Fruit fly (Drosophila melanogaster) whole organism, embryonic: ENCODE results near the gene CG13002.
A peak's percentile ranks its signal among the peaks of the same experiment; 100 is the strongest.

Source experiments
- Abd-B ChIP-seq: fragments of 200-800 bp; sonication (Bioruptor generic); optimal IDR thresholded peaks from 2 replicates; lab custom pipeline; 2018; ENCODE audit warnings: missing biosample characterization, mild to moderate bottlenecking, missing genetic modification characterization, moderate library complexity
- CG10366 ChIP-seq: fragments of 200-800 bp; sonication (Bioruptor generic); IDR thresholded peaks from 2 replicates; pipeline ENCODE4 v1.3.6; 2022; ENCODE audit warnings: missing biosample characterization, missing genetic modification characterization
- CG10431 ChIP-seq: fragments of 200-800 bp; sonication (Bioruptor generic); optimal IDR thresholded peaks from 3 replicates; lab custom pipeline; 2018; ENCODE audit warnings: missing biosample characterization, mild to moderate bottlenecking, missing genetic modification characterization
- CG11456 ChIP-seq: fragments of 200-800 bp; sonication (Bioruptor generic); IDR thresholded peaks from 3 replicates; pipeline ENCODE4 v1.3.6; 2022; ENCODE audit warnings: missing biosample characterization, missing genetic modification characterization
- CG11504 ChIP-seq: fragments of 200-800 bp; sonication (Bioruptor generic); optimal IDR thresholded peaks from 3 replicates; lab custom pipeline; 2019; ENCODE audit warnings: missing biosample characterization, mild to moderate bottlenecking, missing genetic modification characterization, moderate library complexity
- CG16779 ChIP-seq: fragments of 200-800 bp; sonication (Bioruptor generic); IDR thresholded peaks from 2 replicates; pipeline ENCODE4 v1.3.6; 2022; ENCODE audit warnings: missing biosample characterization, missing genetic modification characterization
- CG16815 ChIP-seq: fragments of 200-800 bp; sonication (Bioruptor generic); optimal IDR thresholded peaks from 3 replicates; lab custom pipeline; 2017; ENCODE audit warnings: missing biosample characterization, mild to moderate bottlenecking, missing genetic modification characterization
- CG17328 ChIP-seq: fragments of 200-800 bp; sonication (Bioruptor generic); IDR thresholded peaks from 2 replicates; pipeline ENCODE4 v1.3.6; 2022; ENCODE audit warnings: missing biosample characterization, missing genetic modification characterization
- CG17912 ChIP-seq: fragments of 200-800 bp; sonication (Bioruptor generic); optimal IDR thresholded peaks from 2 replicates; lab custom pipeline; 2018; ENCODE audit warnings: missing biosample characterization, mild to moderate bottlenecking, missing genetic modification characterization
- CG2202 ChIP-seq: fragments of 200-800 bp; sonication (Bioruptor generic); optimal IDR thresholded peaks from 2 replicates; lab custom pipeline; 2018; ENCODE audit warnings: missing biosample characterization, mild to moderate bottlenecking, missing genetic modification characterization
- CG31441 ChIP-seq: fragments of 200-800 bp; sonication (Bioruptor generic); IDR thresholded peaks from 2 replicates; pipeline ENCODE4 v1.3.6; 2022; ENCODE audit warnings: missing biosample characterization, missing genetic modification characterization
- CG32767 ChIP-seq: fragments of 200-800 bp; sonication (Bioruptor generic); IDR thresholded peaks from 2 replicates; pipeline ENCODE4 v1.3.6; 2022; ENCODE audit warnings: missing biosample characterization, missing genetic modification characterization
- CG3281 ChIP-seq: fragments of 200-800 bp; sonication (Bioruptor generic); optimal IDR thresholded peaks from 3 replicates; lab custom pipeline; 2017; ENCODE audit warnings: missing biosample characterization, mild to moderate bottlenecking, missing genetic modification characterization
- CG3847 ChIP-seq: fragments of 200-800 bp; sonication (Bioruptor generic); IDR thresholded peaks from 2 replicates; pipeline ENCODE4 v1.3.6; 2022; ENCODE audit warnings: missing biosample characterization, missing genetic modification characterization
- CG4282 ChIP-seq: fragments of 200-800 bp; sonication (Bioruptor generic); optimal IDR thresholded peaks from 2 replicates; lab custom pipeline; 2016; ENCODE audit warnings: missing biosample characterization, missing genetic modification characterization
- CG5245 ChIP-seq: fragments of 200-800 bp; sonication (Bioruptor generic); optimal IDR thresholded peaks from 3 replicates; lab custom pipeline; 2016; ENCODE audit warnings: missing biosample characterization, missing genetic modification characterization
- CG6254 ChIP-seq: fragments of 200-800 bp; sonication (Bioruptor generic); optimal IDR thresholded peaks from 3 replicates; lab custom pipeline; 2017; ENCODE audit warnings: mild to moderate bottlenecking, missing biosample characterization, missing genetic modification reagents, missing genetic modification characterization
- CG8924 ChIP-seq: fragments of 200-800 bp; optimal IDR thresholded peaks from 3 replicates; lab custom pipeline; 2019; ENCODE audit warnings: missing biosample characterization, mild to moderate bottlenecking, missing genetic modification characterization, moderate library complexity
- CG9876 ChIP-seq: fragments of 200-800 bp; sonication (Bioruptor generic); optimal IDR thresholded peaks from 2 replicates; lab custom pipeline; 2016; ENCODE audit warnings: missing biosample characterization, missing genetic modification characterization
- D19A ChIP-seq: fragments of 200-800 bp; optimal IDR thresholded peaks from 3 replicates; lab custom pipeline; 2019; ENCODE audit warnings: missing biosample characterization, mild to moderate bottlenecking, missing genetic modification characterization, moderate library complexity
- Deaf1 ChIP-seq: fragments of 200-800 bp; optimal IDR thresholded peaks from 3 replicates; lab custom pipeline; 2019; ENCODE audit warnings: missing biosample characterization, mild to moderate bottlenecking, missing genetic modification characterization, moderate library complexity
- Dip2 ChIP-seq: fragments of 200-800 bp; sonication (Bioruptor generic); IDR thresholded peaks from 2 replicates; pipeline ENCODE4 v1.3.6; 2022; ENCODE audit warnings: missing biosample characterization, missing genetic modification characterization
- Dll ChIP-seq: fragments of 200-800 bp; sonication (Bioruptor generic); IDR thresholded peaks from 4 replicates; pipeline ENCODE4 v1.3.6; 2022; ENCODE audit warnings: missing biosample characterization, missing genetic modification characterization; ENCODE audit not compliant: partially characterized antibody
- E2f2 ChIP-seq: fragments of 200-800 bp; sonication (Bioruptor generic); IDR thresholded peaks from 2 replicates; pipeline ENCODE4 v1.3.6; 2022; ENCODE audit warnings: missing biosample characterization, missing genetic modification characterization
- Fer3 ChIP-seq: fragments of 200-800 bp; sonication (Bioruptor generic); optimal IDR thresholded peaks from 2 replicates; lab custom pipeline; 2018; ENCODE audit warnings: missing biosample characterization, mild to moderate bottlenecking, missing genetic modification characterization, moderate library complexity
- HLH3B ChIP-seq: fragments of 200-800 bp; sonication (Bioruptor generic); IDR thresholded peaks from 2 replicates; pipeline ENCODE4 v1.3.6; 2022; ENCODE audit warnings: missing biosample characterization, missing genetic modification characterization
- Hand ChIP-seq: fragments of 200-800 bp; sonication (Bioruptor generic); optimal IDR thresholded peaks from 2 replicates; lab custom pipeline; 2017; ENCODE audit warnings: mild to moderate bottlenecking, missing biosample characterization, missing genetic modification reagents, missing genetic modification characterization
- MESR4 ChIP-seq: fragments of 200-800 bp; sonication (Bioruptor generic); optimal IDR thresholded peaks from 2 replicates; lab custom pipeline; 2018; ENCODE audit warnings: missing biosample characterization, mild to moderate bottlenecking, missing genetic modification characterization, moderate library complexity
- Oli ChIP-seq: fragments of 200-800 bp; sonication (Bioruptor generic); optimal IDR thresholded peaks from 2 replicates; lab custom pipeline; 2018; ENCODE audit warnings: missing biosample characterization, mild to moderate bottlenecking, missing genetic modification characterization, moderate library complexity
- Trl ChIP-seq, 3 experiments: fragments of >200 bp in 2 of 3; fragments of 200-800 bp in 1 of 3; sonication (Bioruptor generic) in 1 of 3; optimal IDR thresholded peaks; 2 replicates in 1 of 3; 3 replicates in 2 of 3; lab custom pipeline; 2016 to 2017; ENCODE audit warnings: missing biosample characterization in 1 of 3, missing genetic modification characterization in 1 of 3
- Usf ChIP-seq: fragments of 200-800 bp; sonication (Bioruptor generic); optimal IDR thresholded peaks from 2 replicates; lab custom pipeline; 2017; ENCODE audit warnings: missing genotype, missing biosample characterization, missing genetic modification characterization
- Xbp1 ChIP-seq: fragments of 200-800 bp; sonication (Bioruptor generic); optimal IDR thresholded peaks from 3 replicates; lab custom pipeline; 2016; ENCODE audit warnings: missing biosample characterization, mild to moderate bottlenecking, missing genetic modification characterization
- ac ChIP-seq: fragments of 200-800 bp; sonication (Bioruptor generic); optimal IDR thresholded peaks from 3 replicates; lab custom pipeline; 2017; ENCODE audit warnings: missing biosample characterization, mild to moderate bottlenecking, missing genetic modification characterization
- ap ChIP-seq: fragments of 200-800 bp; sonication (Bioruptor generic); IDR thresholded peaks from 2 replicates; pipeline ENCODE4 v1.3.6; 2022; ENCODE audit warnings: missing biosample characterization, missing genetic modification characterization
- bsh ChIP-seq, 2 experiments: fragments of 200-800 bp; sonication (Bioruptor generic); optimal IDR thresholded peaks; 2 replicates each; lab custom pipeline; 2017 to 2018; ENCODE audit warnings: mild to moderate bottlenecking in 2 of 2, missing biosample characterization in 2 of 2, missing genetic modification characterization in 2 of 2, moderate library complexity in 1 of 2
- btn ChIP-seq: fragments of 200-800 bp; sonication (Bioruptor generic); optimal IDR thresholded peaks from 2 replicates; lab custom pipeline; 2016; ENCODE audit warnings: missing biosample characterization, missing genetic modification characterization
- chn ChIP-seq: fragments of 200-800 bp; sonication (Bioruptor generic); optimal IDR thresholded peaks from 2 replicates; lab custom pipeline; 2016; ENCODE audit warnings: missing biosample characterization, missing genetic modification characterization
- ci ChIP-seq: fragments of 200-800 bp; sonication (Bioruptor generic); IDR thresholded peaks from 3 replicates; pipeline ENCODE4 v1.3.6; 2022; ENCODE audit warnings: missing biosample characterization, missing genetic modification characterization
- dmrt99B ChIP-seq: fragments of 200-800 bp; sonication (Bioruptor generic); optimal IDR thresholded peaks from 2 replicates; lab custom pipeline; 2018; ENCODE audit warnings: missing biosample characterization, mild to moderate bottlenecking, missing genetic modification characterization, moderate library complexity
- esg ChIP-seq: fragments of 200-800 bp; sonication (Bioruptor generic); conservative IDR thresholded peaks from 2 replicates; pipeline ENCODE4 v1.3.6; 2022; ENCODE audit warnings: missing biosample characterization, missing genetic modification characterization
- insv ChIP-seq, 2 experiments: fragments of 200-800 bp; sonication (Bioruptor generic); optimal IDR thresholded peaks; 3 replicates each; lab custom pipeline; 2016 to 2018; ENCODE audit warnings: missing biosample characterization in 2 of 2, missing genetic modification characterization in 2 of 2
- jigr1 ChIP-seq: fragments of 200-800 bp; sonication (Bioruptor generic); IDR thresholded peaks from 3 replicates; pipeline ENCODE4 v1.3.6; 2022; ENCODE audit warnings: missing biosample characterization, missing genetic modification characterization
- nmo ChIP-seq: fragments of 200-800 bp; sonication (Bioruptor generic); optimal IDR thresholded peaks from 2 replicates; lab custom pipeline; 2018; ENCODE audit warnings: missing biosample characterization, mild to moderate bottlenecking, missing genetic modification characterization, moderate library complexity
- peb ChIP-seq: fragments of 200-800 bp; sonication (Bioruptor generic); IDR thresholded peaks from 2 replicates; pipeline ENCODE4 v1.3.6; 2022; ENCODE audit warnings: missing biosample characterization, missing genetic modification characterization
- phol ChIP-seq: fragments of 200-800 bp; sonication (Bioruptor generic); optimal IDR thresholded peaks from 3 replicates; lab custom pipeline; 2018; ENCODE audit warnings: missing biosample characterization, mild to moderate bottlenecking, missing genetic modification characterization, moderate library complexity
- pnt ChIP-seq: fragments of 200-800 bp; sonication (Bioruptor generic); optimal IDR thresholded peaks from 3 replicates; lab custom pipeline; 2016; ENCODE audit warnings: missing biosample characterization, missing genetic modification characterization
- repo ChIP-seq: fragments of 200-800 bp; sonication (Bioruptor generic); optimal IDR thresholded peaks from 2 replicates; lab custom pipeline; 2016; ENCODE audit warnings: missing biosample characterization, missing genetic modification characterization
- salm ChIP-seq: fragments of 200-800 bp; sonication (Bioruptor generic); optimal IDR thresholded peaks from 2 replicates; lab custom pipeline; 2018; ENCODE audit warnings: missing biosample characterization, mild to moderate bottlenecking, missing genetic modification characterization
- sens ChIP-seq: fragments of 200-800 bp; sonication (Bioruptor generic); peaks from one replicate; lab custom pipeline; 2016; ENCODE audit warnings: missing biosample characterization, missing genetic modification characterization
- tio ChIP-seq: fragments of 200-800 bp; sonication (Bioruptor generic); optimal IDR thresholded peaks from 2 replicates; lab custom pipeline; 2017; ENCODE audit warnings: missing biosample characterization, missing genetic modification characterization, inconsistent platforms
- zen2 ChIP-seq: fragments of 200-800 bp; sonication (Bioruptor generic); IDR thresholded peaks from 3 replicates; pipeline ENCODE4 v1.3.6; 2022; ENCODE audit warnings: missing biosample characterization, missing genetic modification characterization; ENCODE audit not compliant: partially characterized antibody

CG13002 gene

dm6 chrX:16867622-16868021, 22.0 kb upstream of the CG13002 start (continued):
- TF ChIP-seq MESR4 (GFP tag; lab: Kevin White, UChicago) (no peak), Dip2 (no peak), ac (no peak), CG8924 (tag; lab: Kevin White, UChicago) (peak; percentile 14), Abd-B (GFP tag; lab: Kevin White, UChicago) (peak; percentile 5), jigr1 (GFP tag; lab: Robert Waterston, UW) (no peak), CG6254 (GFP tag; lab: Kevin White, UChicago) (no peak), CG4282 (GFP tag; lab: Kevin White, UChicago) (no peak), repo (GFP tag; lab: Kevin White, UChicago) (no peak), dmrt99B (tag; lab: Kevin White, UChicago) (peak; percentile 66), peb (GFP tag; lab: Robert Waterston, UW) (no peak), CG11504 (tag; lab: Kevin White, UChicago) (peak; percentile 65), nmo (GFP tag; lab: Kevin White, UChicago) (peak; percentile 29), esg (GFP tag; lab: Robert Waterston, UW) (0 out of 2 replicates have a peak, but pooled peaks have one; percentile 6), phol (tag; lab: Kevin White, UChicago) (no peak), btn (GFP tag; lab: Kevin White, UChicago) (no peak), CG9876 (no peak), Hand (no peak), Dll (GFP tag; lab: Robert Waterston, UW) (no peak), CG32767 (GFP tag; lab: Robert Waterston, UW) (no peak), Deaf1 (tag; lab: Kevin White, UChicago) (no peak), bsh (GFP tag; optimal IDR thresholded peaks at IDR 0.05; lab: Kevin White, UChicago) (peak in 1 of 2 experiments; percentile 1), HLH3B (GFP tag; lab: Robert Waterston, UW) (peak; percentile 36; the same call in 1 of the 2 replicates), insv (GFP tag; optimal IDR thresholded peaks at IDR 0.05; lab: Kevin White, UChicago) (no peak), ci (GFP tag; lab: Robert Waterston, UW) (peak; percentile 45; the same call in 1 of the 3 replicates), CG3281 (GFP tag; lab: Kevin White, UChicago) (no peak), Oli (tag; lab: Kevin White, UChicago) (peak; percentile 23), CG17912 (no peak), CG17328 (0 out of 2 replicates have a peak, but pooled peaks have one; percentile 17), sens (peak; percentile 51), D19A (tag; lab: Kevin White, UChicago) (peak; percentile 61), zen2 (GFP tag; lab: Robert Waterston, UW) (no peak), CG16815 (GFP tag; lab: Kevin White, UChicago) (no peak), salm (tag; lab: Kevin White, UChicago) (peak; percentile 5), Trl (optimal IDR thresholded peaks at IDR 0.05; lab: Kevin White, UChicago) (no peak), Trl (GFP tag; optimal IDR thresholded peaks at IDR 0.05; lab: Kevin White, UChicago) (no peak), CG31441 (no peak), pnt (GFP tag; lab: Kevin White, UChicago) (peak; percentile 14), chn (GFP tag; lab: Kevin White, UChicago) (no peak), tio (GFP tag; lab: Kevin White, UChicago) (no peak), CG16779 (GFP tag; lab: Robert Waterston, UW) (no peak), CG5245 (GFP tag; lab: Kevin White, UChicago) (no peak), ap (0 out of 2 replicates have a peak, but pooled peaks have one; percentile 27), Usf (GFP tag; lab: Kevin White, UChicago) (no peak), CG10431 (GFP tag; lab: Kevin White, UChicago) (no peak), E2f2 (GFP tag; lab: Robert Waterston, UW) (peak; percentile 14; the same call in 1 of the 2 replicates), CG2202 (tag; lab: Kevin White, UChicago) (no peak), Fer3 (no peak), CG11456 (no peak), CG3847 (GFP tag; lab: Robert Waterston, UW) (no peak), Xbp1 (peak; percentile 5), CG10366 (peak; percentile 62)
